Worm (Caenorhabditis elegans) whole organism, L3 larva: Measurements from ENCODE around the gene nhr-212.

Experiments
- aly-2 ChIP-seq: fragments of 150-350 bp; optimal IDR thresholded peaks from 2 replicates; lab custom pipeline; 2014; ENCODE audit warnings: missing biosample characterization, missing genetic modification characterization
- ama-1 ChIP-seq: fragments of 150-350 bp; optimal IDR thresholded peaks from 2 replicates; lab custom pipeline; 2018
- ceh-16 ChIP-seq: sonication (generic microtip); optimal IDR thresholded peaks from 2 replicates; lab custom pipeline; 2017; ENCODE audit warnings: missing biosample characterization, missing genetic modification characterization
- ceh-82 ChIP-seq: fragments of 150-350 bp; optimal IDR thresholded peaks from 2 replicates; lab custom pipeline; 2014; ENCODE audit warnings: missing biosample characterization, missing genetic modification characterization
- ceh-9 ChIP-seq: sonication (generic microtip); optimal IDR thresholded peaks from 2 replicates; lab custom pipeline; 2018; ENCODE audit warnings: missing biosample characterization, missing genetic modification characterization
- egl-5 ChIP-seq: fragments of 150-350 bp; optimal IDR thresholded peaks from 2 replicates; lab custom pipeline; 2017; ENCODE audit warnings: missing biosample characterization, missing genetic modification reagents, missing genetic modification characterization, inconsistent platforms
- elt-1 ChIP-seq: fragments of 150-350 bp; optimal IDR thresholded peaks from 2 replicates; lab custom pipeline; 2014; ENCODE audit warnings: missing biosample characterization, missing genetic modification characterization
- elt-2 ChIP-seq: sonication (generic microtip); optimal IDR thresholded peaks from 2 replicates; lab custom pipeline; 2016; ENCODE audit warnings: missing genetic modification reagents, mild to moderate bottlenecking, missing genetic modification characterization, missing compliant biosample characterization
- elt-3 ChIP-seq, 3 experiments: fragments of 150-350 bp in 1 of 3; sonication (generic microtip) in 2 of 3; optimal IDR thresholded peaks; 2 replicates in 2 of 3; 4 replicates in 1 of 3; lab custom pipeline; 2014 to 2017; ENCODE audit warnings: missing biosample characterization in 3 of 3, missing genetic modification characterization in 3 of 3
- eor-1 ChIP-seq, 2 experiments: fragments of 150-350 bp; optimal IDR thresholded peaks; 2 replicates each; lab custom pipeline; 2014 to 2018; ENCODE audit warnings: missing biosample characterization in 2 of 2, missing genetic modification characterization in 2 of 2
- fkh-10 ChIP-seq: sonication (generic microtip); optimal IDR thresholded peaks from 2 replicates; lab custom pipeline; 2017; ENCODE audit warnings: missing biosample characterization, missing genetic modification reagents, missing genetic modification characterization
- fkh-2 ChIP-seq: fragments of 150-350 bp; optimal IDR thresholded peaks from 2 replicates; lab custom pipeline; 2014; ENCODE audit warnings: missing biosample characterization, missing genetic modification reagents, missing genetic modification characterization
- fos-1 ChIP-seq: fragments of 150-350 bp; optimal IDR thresholded peaks from 2 replicates; lab custom pipeline; 2014; ENCODE audit warnings: missing biosample characterization, missing genetic modification characterization
- hmg-11 ChIP-seq: sonication (generic microtip); optimal IDR thresholded peaks from 2 replicates; lab custom pipeline; 2016; ENCODE audit warnings: missing genetic modification characterization, missing compliant biosample characterization
- jun-1 ChIP-seq: fragments of 150-350 bp; optimal IDR thresholded peaks from 2 replicates; lab custom pipeline; 2014; ENCODE audit warnings: missing biosample characterization, missing genetic modification reagents, missing genetic modification characterization
- lin-15B ChIP-seq: fragments of 150-350 bp; optimal IDR thresholded peaks from 2 replicates; lab custom pipeline; 2014; ENCODE audit warnings: missing biosample characterization, missing genetic modification characterization
- mdl-1 ChIP-seq: fragments of 150-350 bp; optimal IDR thresholded peaks from 2 replicates; lab custom pipeline; 2014; ENCODE audit warnings: missing biosample characterization, missing genetic modification characterization
- mml-1 ChIP-seq: fragments of 150-350 bp; sonication (generic microtip); optimal IDR thresholded peaks from 3 replicates; lab custom pipeline; 2014; ENCODE audit warnings: missing biosample characterization, missing genetic modification characterization
- nfya-1 ChIP-seq: sonication (generic microtip); optimal IDR thresholded peaks from 2 replicates; lab custom pipeline; 2017; ENCODE audit warnings: missing genetic modification characterization, mild to moderate bottlenecking, missing compliant biosample characterization, antibody characterized with exemption, moderate library complexity; ENCODE audit not compliant: insufficient read depth
- nhr-12 ChIP-seq: fragments of 150-350 bp; optimal IDR thresholded peaks from 2 replicates; lab custom pipeline; 2014; ENCODE audit warnings: missing biosample characterization, missing genetic modification characterization
- nhr-23 ChIP-seq: fragments of 150-350 bp; optimal IDR thresholded peaks from 2 replicates; lab custom pipeline; 2014; ENCODE audit warnings: missing biosample characterization, missing genetic modification reagents, missing genetic modification characterization
- nhr-237 ChIP-seq: fragments of 150-350 bp; optimal IDR thresholded peaks from 2 replicates; lab custom pipeline; 2014; ENCODE audit warnings: missing biosample characterization, missing genetic modification characterization
- nhr-25 ChIP-seq: sonication (generic microtip); optimal IDR thresholded peaks from 2 replicates; lab custom pipeline; 2017; ENCODE audit warnings: missing biosample characterization, missing genetic modification characterization
- nhr-43 ChIP-seq: sonication (generic microtip); optimal IDR thresholded peaks from 2 replicates; lab custom pipeline; 2016; ENCODE audit warnings: mild to moderate bottlenecking, missing genetic modification characterization, missing compliant biosample characterization; ENCODE audit not compliant: poor library complexity, severe bottlenecking
- nhr-76 ChIP-seq: fragments of 150-350 bp; sonication (generic microtip); optimal IDR thresholded peaks from 5 replicates; lab custom pipeline; 2014; ENCODE audit warnings: missing biosample characterization, missing genetic modification characterization
- pha-4 ChIP-seq: fragments of 150-350 bp; optimal IDR thresholded peaks from 2 replicates; lab custom pipeline; 2014; ENCODE audit warnings: missing biosample characterization, missing genetic modification reagents, missing genetic modification characterization
- pqm-1 ChIP-seq: fragments of 150-350 bp; optimal IDR thresholded peaks from 2 replicates; lab custom pipeline; 2017; ENCODE audit warnings: missing biosample characterization, missing genetic modification characterization, inconsistent platforms
- sea-2 ChIP-seq: fragments of 150-350 bp; sonication (generic microtip); optimal IDR thresholded peaks from 4 replicates; lab custom pipeline; 2014; ENCODE audit warnings: missing biosample characterization, missing genetic modification reagents, missing genetic modification characterization
- skn-1 ChIP-seq: fragments of 150-350 bp; optimal IDR thresholded peaks from 2 replicates; lab custom pipeline; 2014; ENCODE audit warnings: missing biosample characterization, missing genetic modification characterization
- tbx-2 ChIP-seq: sonication (generic microtip); optimal IDR thresholded peaks from 2 replicates; lab custom pipeline; 2016; ENCODE audit warnings: mild to moderate bottlenecking, missing genetic modification characterization, missing compliant biosample characterization
- unc-62 ChIP-seq: fragments of 150-350 bp; sonication (generic microtip); optimal IDR thresholded peaks from 4 replicates; lab custom pipeline; 2014; ENCODE audit warnings: missing biosample characterization, missing genetic modification reagents, missing genetic modification characterization
- ztf-11 ChIP-seq: fragments of 150-350 bp; optimal IDR thresholded peaks from 2 replicates; lab custom pipeline; 2014; ENCODE audit warnings: missing biosample characterization, missing genetic modification characterization

Gene nhr-212

DNA sequence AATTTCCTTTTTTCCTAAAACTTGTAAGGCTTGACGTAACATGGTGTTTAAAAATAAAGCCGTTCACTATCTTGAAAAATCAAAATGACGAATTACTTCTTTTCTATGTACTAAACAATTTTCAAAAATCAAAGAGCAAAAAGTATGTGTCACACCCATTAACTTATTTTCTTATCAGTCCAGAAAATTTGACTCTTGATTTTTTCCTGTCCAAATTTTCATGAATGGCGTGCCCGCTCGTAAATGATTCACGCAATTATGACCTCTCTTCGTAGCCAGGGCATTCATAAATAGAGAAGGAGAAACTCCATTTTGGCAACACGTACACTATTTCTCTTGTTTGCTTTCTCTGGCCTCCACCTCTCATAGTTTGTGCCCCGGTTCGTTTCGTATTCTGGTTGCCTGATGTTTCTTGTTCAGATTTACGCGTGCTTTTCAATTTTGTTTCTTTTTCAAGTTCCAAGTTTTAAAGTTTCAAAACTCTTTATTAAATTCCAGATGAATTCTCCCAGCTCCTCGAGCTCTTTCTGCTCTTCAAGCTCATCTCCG, 6.9 kb upstream of the nhr-212 start, which contains the start of gene nhr-55:
Gene nhr-55, plus strand, starts transcription at position 499 of the 549 bp plus-strand sequence.
- TF ChIP-seq fkh-10 (GFP tag; lab: Kevin White, UChicago) (no peak), pha-4 (peak; percentile 70), pqm-1 (tag; lab: Kevin White, UChicago) (peak; percentile 90), jun-1 (tag; lab: Kevin White, UChicago) (peak; percentile 56), elt-2 (tag; lab: Kevin White, UChicago) (peak; percentile 82)
- TF ChIP-seq, all 47 proteins: peak for 4

DNA sequence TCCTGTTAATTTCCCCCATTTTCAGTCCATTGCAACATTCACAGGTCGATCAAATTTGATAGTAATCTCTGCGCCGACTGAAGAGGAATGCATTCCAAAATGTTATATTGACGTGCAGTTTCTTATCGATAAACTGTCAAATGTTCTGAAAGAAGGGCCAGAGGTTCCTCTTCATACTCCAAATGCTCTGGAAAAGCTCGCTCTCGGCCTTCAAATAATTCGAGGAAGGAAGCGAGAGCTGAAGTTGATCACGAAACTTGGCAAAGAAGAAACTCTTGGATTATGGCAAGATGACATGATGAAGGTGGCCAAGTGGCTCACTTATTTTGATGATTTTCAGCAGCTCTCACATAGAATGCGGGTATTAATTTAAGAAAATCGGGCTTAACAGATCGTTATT, 5.6 kb upstream of the nhr-212 start:
- TF ChIP-seq nfya-1 = no peak
- no peak for TF ChIP-seq egl-5 (tag; lab: Kevin White, UChicago)
- TF ChIP-seq sea-2 = no peak
- TF ChIP-seq elt-3 (tag; optimal IDR thresholded peaks at IDR 0.05; lab: Kevin White, UChicago) = no peak
- no peak for TF ChIP-seq fos-1 (tag; lab: Kevin White, UChicago)
- TF ChIP-seq ceh-82 (tag; lab: Kevin White, UChicago) = no peak
- TF ChIP-seq tbx-2 = no peak
- TF ChIP-seq hmg-11 (tag; lab: Kevin White, UChicago) = no peak
- TF ChIP-seq nhr-25 (tag; lab: Kevin White, UChicago) = no peak
- no peak for TF ChIP-seq ceh-16 (tag; lab: Kevin White, UChicago)
- TF ChIP-seq mml-1 (tag; lab: Kevin White, UChicago) = no peak

DNA sequence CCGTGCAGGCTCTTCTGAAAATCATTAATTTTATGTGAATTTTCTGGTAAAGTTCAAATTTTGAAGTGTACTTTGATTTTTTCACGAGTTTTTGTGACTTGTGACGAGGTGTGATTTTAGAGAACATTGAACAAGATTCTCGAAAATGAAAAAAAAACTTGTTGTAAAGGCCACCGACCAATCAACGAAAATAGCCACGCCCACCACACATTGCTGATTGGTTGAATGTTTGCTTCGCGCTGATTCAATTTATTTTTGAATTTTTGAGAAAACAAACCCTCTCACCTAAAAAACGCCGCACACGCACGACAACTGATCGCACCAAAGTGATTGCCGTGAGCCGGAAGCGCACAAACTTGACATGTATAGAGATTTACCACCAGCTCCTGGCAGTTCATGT, 1.8 kb upstream of the nhr-212 start:
- TF ChIP-seq nfya-1 (peak; percentile 74), pqm-1 (tag; lab: Kevin White, UChicago) (peak; percentile 0), ztf-11 (tag; lab: Kevin White, UChicago) (no peak)

ce11 chrV:483289-483795, 1.3 kb upstream of the nhr-212 start, which contains the start of gene nhr-130:
Gene nhr-130 (minus strand): TSS chrV:483339.
- TF ChIP-seq unc-62 (GFP tag; lab: Kevin White, UChicago) = no peak
- TF ChIP-seq lin-15B (tag; lab: Kevin White, UChicago) = no peak
- no peak for TF ChIP-seq elt-1 (tag; lab: Kevin White, UChicago)
- TF ChIP-seq mdl-1 (tag; lab: Kevin White, UChicago) = no peak
- TF ChIP-seq ama-1 (lab: Kevin White, UChicago) = no peak
- TF ChIP-seq pqm-1 (tag; lab: Kevin White, UChicago) = peak; percentile 77
- peak; percentile 20 for TF ChIP-seq pha-4
- peak; percentile 90 for TF ChIP-seq elt-2 (tag; lab: Kevin White, UChicago)
- TF ChIP-seq ceh-9 (tag; lab: Kevin White, UChicago) = no peak
- TF ChIP-seq mml-1 (tag; lab: Kevin White, UChicago) = no peak
- no peak for TF ChIP-seq nhr-25 (tag; lab: Kevin White, UChicago)
- TF ChIP-seq aly-2 (tag; lab: Kevin White, UChicago) = no peak
- no peak for TF ChIP-seq fkh-10 (GFP tag; lab: Kevin White, UChicago)

- no peak for TF ChIP-seq jun-1 (tag; lab: Kevin White, UChicago)
- no peak for TF ChIP-seq aly-2 (tag; lab: Kevin White, UChicago)
- no peak for TF ChIP-seq ama-1 (lab: Kevin White, UChicago)
- TF ChIP-seq nhr-237 (tag; lab: Kevin White, UChicago) = no peak
- TF ChIP-seq skn-1 (tag; lab: Kevin White, UChicago) = no peak
- no peak for TF ChIP-seq elt-3 (tag; optimal IDR thresholded peaks at IDR 0.05; lab: Kevin White, UChicago)
- no peak for TF ChIP-seq nhr-23 (tag; lab: Kevin White, UChicago)
- TF ChIP-seq eor-1 (tag; optimal IDR thresholded peaks at IDR 0.05; lab: Kevin White, UChicago) = no peak
- TF ChIP-seq nhr-76 = no peak
- TF ChIP-seq nhr-12 (tag; lab: Kevin White, UChicago) = no peak
- no peak for TF ChIP-seq lin-15B (tag; lab: Kevin White, UChicago)
- no peak for TF ChIP-seq fkh-2 (tag; lab: Kevin White, UChicago)
- no peak for TF ChIP-seq unc-62 (GFP tag; lab: Kevin White, UChicago)
- TF ChIP-seq nhr-43 = no peak
- TF ChIP-seq, all 47 proteins: peak for 0
These were observed 2.0 kb downstream of the nhr-212 start, which contains the start of gene nhr-211 for ce11 chrV:486684-487083. Gene nhr-211 (plus strand): TSS chrV:486984.
